Fruit fly (Drosophila melanogaster): ENCODE results near the gene eag.

dm6 chrX:14918750-14919247 is 36.5 kb upstream of the eag start, which contains the start of gene Eo:
- TF ChIP-seq CG1620 (GFP tag; optimal IDR thresholded peaks at IDR 0.05) (no peak), CG33017 (tag; optimal IDR thresholded peaks at IDR 0.05) (no peak), kay (GFP tag; ENCODE audit: borderline replicate concordance) (peak; percentile 38), CG14711 (tag; optimal IDR thresholded peaks at IDR 0.05) (no peak), Crg-1 (GFP tag; optimal IDR thresholded peaks at IDR 0.05) (no peak)
